Fruit fly (Drosophila melanogaster): Measurements from ENCODE around the gene Lkb1.

- TF ChIP-seq CTCF (optimal IDR thresholded peaks at IDR 0.05) (no peak), CG8478 (optimal IDR thresholded peaks at IDR 0.05) (no peak)
Measured at dm6 chr3R:13711735-13712134, 35.4 kb downstream of the Lkb1 start, which contains the start of the genes primo-1 and primo-2.
